Worm (Caenorhabditis elegans) whole organism, mixed stage, embryonic: Measurements from ENCODE around the gene moma-1.
A peak's percentile ranks its signal among the peaks of the same experiment; 100 is the strongest.

Experiments used
- elt-1 ChIP-seq: sonication (generic microtip); optimal IDR thresholded peaks from 2 replicates; lab custom pipeline; 2017; ENCODE audit warnings: missing genetic modification characterization, mild to moderate bottlenecking, missing compliant biosample characterization, antibody characterized with exemption, moderate library complexity, borderline replicate concordance; ENCODE audit not compliant: insufficient read depth
- pha-4 ChIP-seq: fragments of 150-350 bp; optimal IDR thresholded peaks from 2 replicates; lab custom pipeline; 2018; ENCODE audit warnings: missing biosample characterization, missing genetic modification reagents, missing genetic modification characterization
- ztf-11 ChIP-seq: fragments of 150-350 bp; optimal IDR thresholded peaks from 2 replicates; lab custom pipeline; 2014; ENCODE audit warnings: missing biosample characterization, missing genetic modification characterization

ce11 chrIII:843999-844398, 8.2 kb downstream of the moma-1 start:
- no peak for TF ChIP-seq pha-4 (tag; lab: Kevin White, UChicago)
- TF ChIP-seq ztf-11 (tag; lab: Kevin White, UChicago), result peak; percentile 14
- no peak for TF ChIP-seq elt-1 (tag; lab: Kevin White, UChicago)
